Fruit fly (Drosophila melanogaster): ENCODE measurements around the gene CG17721.

CG17721 gene

DNA sequence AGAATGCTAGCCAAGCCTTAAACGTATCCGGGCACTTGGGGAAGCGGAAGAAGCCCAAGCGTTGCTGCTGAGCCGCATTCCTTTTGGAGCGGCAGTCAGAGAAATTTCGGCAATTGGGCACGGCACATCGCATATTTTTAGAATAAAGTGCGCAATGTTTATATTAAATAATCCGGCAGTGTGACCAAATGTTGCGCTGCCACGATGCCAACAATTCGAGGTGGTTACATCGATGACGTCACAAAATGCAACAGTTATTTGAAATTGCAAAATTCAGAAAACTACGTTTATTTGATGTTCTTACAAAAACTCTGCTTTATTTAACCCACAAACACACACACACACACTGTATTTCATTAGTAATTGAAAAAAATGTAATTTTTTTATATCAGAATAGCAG, 15.1 kb upstream of the CG17721 start, which contains the start of gene CG6689:
Gene CG6689 (minus strand): TSS at position 182 of the 400 bp plus-strand sequence.
- no peak for TF ChIP-seq CTCF (optimal IDR thresholded peaks at IDR 0.05)
- TF ChIP-seq CG8478 (optimal IDR thresholded peaks at IDR 0.05), result no peak

DNA sequence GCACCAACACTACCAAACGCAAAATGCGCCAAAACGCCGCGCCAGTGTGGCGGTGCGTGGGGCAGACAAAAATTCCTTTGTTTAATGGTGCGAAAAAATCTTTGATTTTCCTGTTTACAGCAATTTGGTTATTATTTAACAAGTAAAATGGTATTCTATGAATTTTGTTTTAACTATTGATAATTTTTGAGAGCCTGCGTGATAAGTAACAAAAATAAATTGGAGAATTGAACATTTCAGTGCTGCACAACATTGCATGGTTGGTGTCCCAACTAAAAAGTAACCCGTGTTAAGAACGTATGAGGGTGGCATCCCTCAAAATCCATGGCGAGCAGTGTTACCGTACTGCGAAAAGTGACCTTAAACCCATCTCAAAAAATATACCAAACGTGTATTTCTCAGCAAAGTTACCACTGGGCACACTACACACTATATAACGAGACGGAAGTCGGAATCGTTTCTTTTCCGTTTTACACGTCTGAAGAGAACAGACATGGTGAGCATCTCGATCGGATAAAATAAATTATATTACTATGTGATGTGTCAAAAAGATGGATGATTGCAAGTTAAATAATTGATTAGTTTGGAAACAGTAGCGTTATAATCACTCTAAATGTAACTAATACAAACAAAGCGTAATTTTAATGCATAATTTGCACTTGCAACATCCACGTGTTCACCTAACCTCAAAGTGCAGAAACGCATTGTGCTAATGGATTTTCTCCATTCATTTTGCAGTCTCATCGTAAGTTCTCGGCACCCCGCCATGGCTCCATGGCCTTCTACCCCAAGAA, 13.3 kb upstream of the CG17721 start, which contains the start of the genes CG6693 and RpL3:
Gene CG6693 (minus strand): TSS at position 203 of the 794 bp plus-strand sequence.
Gene RpL3 (plus strand): TSS at position 458 of the 794 bp plus-strand sequence.
- TF ChIP-seq CTCF (optimal IDR thresholded peaks at IDR 0.05) (peak; percentile 63 to 66), CG8478 (optimal IDR thresholded peaks at IDR 0.05) (no peak)

dm6 chr3R:11222587-11222986, 12.4 kb upstream of the CG17721 start:
- TF ChIP-seq CTCF (optimal IDR thresholded peaks at IDR 0.05) (no peak), CG8478 (optimal IDR thresholded peaks at IDR 0.05) (no peak)

DNA sequence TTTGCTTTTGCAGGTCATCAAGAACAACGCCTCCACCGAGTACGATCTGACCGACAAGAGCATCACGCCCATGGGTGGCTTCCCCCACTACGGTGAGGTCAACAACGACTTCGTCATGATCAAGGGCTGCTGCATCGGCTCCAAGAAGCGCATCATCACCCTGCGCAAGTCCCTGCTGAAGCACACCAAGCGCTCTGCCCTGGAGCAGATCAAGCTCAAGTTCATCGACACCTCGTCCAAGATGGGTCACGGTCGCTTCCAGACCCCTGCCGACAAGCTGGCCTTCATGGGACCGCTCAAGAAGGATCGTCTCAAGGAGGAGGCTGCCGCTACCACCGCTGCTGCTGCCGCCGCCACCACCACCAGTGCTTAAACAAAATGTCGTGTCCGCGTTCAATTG, 10.5 kb upstream of the CG17721 start:
- TF ChIP-seq CTCF (optimal IDR thresholded peaks at IDR 0.05) (no peak), CG8478 (optimal IDR thresholded peaks at IDR 0.05) (no peak)

dm6 chr3R:11225220-11225619, 9.7 kb upstream of the CG17721 start, which contains the start of gene scpr-C:
scpr-C (plus strand) TSS chr3R:11225520.
- TF ChIP-seq CG8478 (optimal IDR thresholded peaks at IDR 0.05), result no peak
- TF ChIP-seq CTCF (optimal IDR thresholded peaks at IDR 0.05), result no peak

DNA sequence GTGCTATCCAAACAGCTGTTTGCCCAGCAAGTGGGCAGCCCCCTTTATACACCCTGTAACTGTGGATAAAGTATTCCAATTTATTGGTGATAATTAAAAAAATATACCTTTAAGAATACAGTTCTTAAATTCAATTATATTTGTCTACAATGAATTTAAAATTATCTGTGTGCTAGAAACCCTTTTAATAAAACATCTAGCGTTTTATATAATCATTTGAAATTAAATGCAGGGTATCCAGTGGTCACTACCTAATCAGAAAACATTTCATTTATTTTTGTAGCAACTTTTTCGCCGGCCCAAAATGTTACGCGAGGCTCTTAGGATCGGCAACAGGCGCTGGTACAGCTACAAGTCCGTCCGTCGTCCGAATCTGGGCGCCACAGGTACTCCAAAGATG, 8.4 kb upstream of the CG17721 start, which contains the start of gene CG17726:
Gene CG17726 (plus strand): TSS at position 267 of the 400 bp plus-strand sequence.
- TF ChIP-seq CTCF (optimal IDR thresholded peaks at IDR 0.05) (no peak), CG8478 (optimal IDR thresholded peaks at IDR 0.05) (no peak)

DNA sequence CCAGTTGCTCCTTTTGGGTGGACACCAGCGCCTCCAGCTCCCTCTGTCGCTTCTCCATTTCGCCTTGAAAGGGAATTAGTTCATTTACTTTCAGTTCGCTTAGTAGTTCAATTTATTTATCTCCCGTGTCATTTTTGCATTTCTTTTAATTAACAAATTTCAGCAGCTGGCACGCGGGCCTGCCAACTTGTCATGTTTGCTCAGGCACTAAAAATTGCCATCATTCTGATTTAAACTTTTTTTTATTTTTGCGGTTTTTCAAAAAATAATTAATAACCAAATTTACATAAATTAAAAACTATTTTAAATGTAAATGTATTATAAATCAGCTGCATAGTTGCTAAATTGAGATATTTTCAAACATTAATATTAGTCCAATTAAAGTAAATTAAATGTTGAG, 4.5 kb upstream of the CG17721 start, which contains the start of gene GCC88:
Gene GCC88 (minus strand): TSS at position 209 of the 400 bp plus-strand sequence.
- TF ChIP-seq CTCF (optimal IDR thresholded peaks at IDR 0.05) (no peak), CG8478 (optimal IDR thresholded peaks at IDR 0.05) (no peak)

DNA sequence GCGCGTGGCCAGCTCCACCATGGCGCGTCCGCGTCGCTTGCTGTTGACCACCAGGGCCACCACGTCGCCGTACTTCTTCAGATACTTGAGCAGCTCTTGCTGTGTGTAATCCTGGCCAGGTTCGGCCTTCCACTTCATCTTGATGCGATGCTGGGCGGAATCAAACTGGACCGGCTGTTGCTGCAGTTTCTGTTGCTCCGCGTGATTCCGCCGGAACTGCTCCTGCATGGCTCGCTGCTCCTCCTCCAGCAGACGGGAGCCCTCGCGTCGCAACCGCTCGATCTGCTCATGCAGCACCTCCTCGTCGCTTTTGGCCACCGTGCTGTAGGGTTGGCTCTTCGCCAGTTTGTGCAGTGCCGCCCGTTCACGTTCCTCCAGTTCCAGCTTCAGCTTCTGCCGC, 3.9 kb upstream of the CG17721 start:
- TF ChIP-seq CTCF (optimal IDR thresholded peaks at IDR 0.05) (no peak), CG8478 (optimal IDR thresholded peaks at IDR 0.05) (no peak)

DNA sequence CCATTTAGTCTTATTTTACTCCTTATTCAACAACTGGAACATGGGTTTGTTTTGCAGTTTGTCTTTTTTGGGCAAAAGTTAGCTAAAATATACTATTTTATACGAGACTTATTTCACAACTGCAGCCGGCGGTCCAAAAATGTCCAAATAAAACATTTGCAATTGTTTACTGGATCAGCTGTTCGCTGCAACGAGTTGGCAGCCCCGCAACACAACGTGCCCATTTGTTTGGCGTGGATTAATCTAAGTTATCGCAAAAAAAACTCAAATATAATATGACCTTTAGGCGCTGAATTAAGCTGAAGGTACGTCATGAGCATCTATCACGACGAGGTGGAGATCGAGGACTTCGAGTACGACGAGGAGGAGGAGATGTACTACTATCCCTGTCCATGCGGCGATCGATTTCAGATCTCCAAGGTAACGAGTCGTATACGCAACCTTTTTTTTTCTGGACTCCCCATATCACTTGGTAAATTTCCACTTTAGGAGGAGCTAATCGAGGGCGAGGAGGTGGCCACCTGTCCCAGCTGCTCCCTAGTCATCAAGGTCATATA, 3.2 kb upstream of the CG17721 start, which contains the start of the genes CG17187 and Dph3:
Gene CG17187 (minus strand): TSS at position 175 of the 557 bp plus-strand sequence.
Gene Dph3 (plus strand): TSS at position 208 of the 557 bp plus-strand sequence.
- TF ChIP-seq CG8478 (optimal IDR thresholded peaks at IDR 0.05), result no peak
- TF ChIP-seq CTCF (optimal IDR thresholded peaks at IDR 0.05), result no peak

DNA sequence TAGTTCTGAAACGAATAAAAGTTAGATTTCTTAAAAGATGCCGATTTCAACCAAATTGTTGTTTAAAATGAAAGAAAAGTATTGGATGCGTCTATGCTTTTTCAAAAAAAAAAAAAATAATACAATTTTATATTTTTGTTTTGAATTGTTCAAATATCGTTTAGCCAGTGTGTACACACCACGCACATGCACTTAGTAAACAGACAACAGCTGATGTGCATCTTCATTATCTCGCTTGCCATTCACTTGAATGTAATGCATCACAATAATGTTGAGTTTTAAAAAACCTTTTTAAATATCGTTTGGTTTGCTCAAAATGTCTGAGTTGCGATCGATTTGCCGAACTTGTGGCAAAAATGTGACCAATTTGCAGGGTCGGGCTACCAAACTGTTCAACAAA, 1.1 kb downstream of the CG17721 start, which contains the start of gene CG31441:
Gene CG31441 (plus strand): TSS at position 246 of the 400 bp plus-strand sequence.
- no peak for TF ChIP-seq CG8478 (optimal IDR thresholded peaks at IDR 0.05)
- no peak for TF ChIP-seq CTCF (optimal IDR thresholded peaks at IDR 0.05)

DNA sequence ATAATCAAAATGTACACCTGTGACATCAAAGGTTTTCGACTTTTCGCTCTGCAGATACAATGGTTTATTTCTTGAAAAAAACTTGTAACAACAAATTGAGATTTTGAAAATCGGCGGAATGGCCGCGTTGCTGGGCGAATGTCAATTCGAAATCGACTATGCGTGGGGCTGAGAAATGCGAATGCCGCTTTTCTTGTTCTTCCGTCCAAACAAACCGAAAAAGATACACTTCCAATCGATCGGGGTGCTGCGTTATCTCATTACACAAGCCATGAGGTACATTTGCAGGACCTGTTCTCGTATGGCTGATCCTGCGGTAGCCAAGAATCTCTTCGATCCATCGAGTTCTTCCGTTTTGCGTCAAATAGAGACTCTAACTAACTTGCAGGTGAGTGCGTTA, 2.7 kb downstream of the CG17721 start, which contains the start of gene CG31388:
Gene CG31388 (plus strand): TSS at position 218 of the 400 bp plus-strand sequence.
- no peak for TF ChIP-seq CG8478 (optimal IDR thresholded peaks at IDR 0.05)
- TF ChIP-seq CTCF (optimal IDR thresholded peaks at IDR 0.05), result no peak

dm6 chr3R:11240891-11241290, 6.0 kb downstream of the CG17721 start, which contains the start of the genes scpr-B and scpr-A:
scpr-B (minus strand) TSS chr3R:11240991.
scpr-A (plus strand) TSS chr3R:11241183.
- TF ChIP-seq CG8478 (optimal IDR thresholded peaks at IDR 0.05) (no peak), CTCF (optimal IDR thresholded peaks at IDR 0.05) (no peak)

- TF ChIP-seq CTCF (optimal IDR thresholded peaks at IDR 0.05), result no peak
- TF ChIP-seq CG8478 (optimal IDR thresholded peaks at IDR 0.05), result no peak
Observed at dm6 chr3R:11243057-11243740, 8.3 kb downstream of the CG17721 start.

DNA sequence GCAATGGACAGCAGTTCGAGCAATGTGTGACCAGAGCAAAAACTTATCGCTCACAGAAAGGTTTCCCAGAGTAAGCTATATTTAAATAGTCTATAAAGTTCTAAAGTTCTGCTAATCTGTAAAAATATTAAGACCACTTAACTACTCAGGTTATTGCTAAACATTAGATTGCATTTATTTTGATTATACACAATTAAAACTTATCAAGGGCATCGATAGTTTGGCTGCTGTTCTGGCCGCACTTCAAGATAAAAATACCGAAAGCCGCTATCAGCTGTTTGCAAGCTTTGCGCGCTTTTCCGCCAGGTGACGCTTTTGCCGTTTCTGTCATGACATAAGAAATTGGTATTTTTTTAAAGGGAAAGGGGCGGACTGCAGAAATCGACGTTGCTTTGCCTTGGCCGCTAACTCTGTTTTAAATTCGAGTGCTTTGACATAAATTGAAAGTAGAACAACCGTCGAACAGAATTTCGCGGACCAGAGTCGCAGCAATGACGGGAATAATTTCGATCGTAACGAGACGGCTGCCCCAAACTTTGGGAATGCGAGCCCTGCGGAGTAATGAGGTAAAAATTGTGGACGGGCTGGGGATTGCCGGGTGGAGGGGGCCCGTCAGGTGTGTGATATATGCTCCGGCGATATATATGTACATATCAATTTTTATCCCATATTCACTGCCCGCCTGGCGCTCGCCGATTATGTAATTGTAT, 9.2 kb downstream of the CG17721 start, which contains the start of the genes CG17734 and CG5214:
Gene CG17734 (minus strand): TSS at position 49 of the 710 bp plus-strand sequence.
Gene CG5214 (plus strand): TSS at position 352 of the 710 bp plus-strand sequence.
- TF ChIP-seq CTCF (optimal IDR thresholded peaks at IDR 0.05) (peak; percentile 77 to 82), CG8478 (optimal IDR thresholded peaks at IDR 0.05) (no peak)

Measured in S2 (cell line).